Worm (Caenorhabditis elegans) whole organism, L4/young adult: ENCODE measurements around the gene cnnm-3.

Source experiments
- W03F9.2 ChIP-seq: fragments of 150-350 bp; optimal IDR thresholded peaks from 2 replicates; lab custom pipeline; 2014; ENCODE audit warnings: missing biosample characterization, missing genetic modification characterization
- him-1 ChIP-seq: sonication (generic microtip); optimal IDR thresholded peaks from 2 replicates; lab custom pipeline; 2016; ENCODE audit warnings: missing genotype, missing genetic modification reagents, missing genetic modification characterization, missing compliant biosample characterization

ce11 chrX:3080825-3081224 lies 35.2 kb upstream of the cnnm-3 start, which contains the start of gene twk-16:
- TF ChIP-seq W03F9.2: no peak
- TF ChIP-seq him-1: no peak
